Worm (Caenorhabditis elegans) whole organism, L4 larva: ENCODE results near the gene C18H7.1.

Source experiments
- R02D3.7 ChIP-seq: fragments of 150-350 bp; sonication (generic microtip); optimal IDR thresholded peaks from 3 replicates; lab custom pipeline; 2014; ENCODE audit warnings: missing biosample characterization, missing genetic modification characterization
- ceh-82 ChIP-seq: sonication (generic microtip); optimal IDR thresholded peaks from 2 replicates; lab custom pipeline; 2017; ENCODE audit warnings: missing biosample characterization, missing genetic modification characterization
- dpl-1 ChIP-seq: fragments of 150-350 bp; optimal IDR thresholded peaks from 2 replicates; lab custom pipeline; 2014; ENCODE audit warnings: missing biosample characterization, missing genetic modification reagents, missing genetic modification characterization
- dve-1 ChIP-seq: sonication (generic microtip); optimal IDR thresholded peaks from 2 replicates; lab custom pipeline; 2017; ENCODE audit warnings: antibody characterized with exemption, mild to moderate bottlenecking, missing genetic modification characterization, missing compliant biosample characterization; ENCODE audit not compliant: insufficient read depth
- fkh-10 ChIP-seq: fragments of 150-350 bp; optimal IDR thresholded peaks from 2 replicates; lab custom pipeline; 2014; ENCODE audit warnings: missing biosample characterization, missing genetic modification reagents, missing genetic modification characterization
- lin-1 ChIP-seq: fragments of 200-800 bp; sonication (Bioruptor generic); IDR thresholded peaks from 2 replicates; pipeline ENCODE4 v1.3.6; 2022; ENCODE audit warnings: missing genetic modification reagents, missing genetic modification characterization, missing compliant biosample characterization
- lin-39 ChIP-seq: fragments of 150-350 bp; optimal IDR thresholded peaks from 2 replicates; lab custom pipeline; 2014; ENCODE audit warnings: missing biosample characterization, missing genetic modification reagents, missing genetic modification characterization
- lsy-2 ChIP-seq, 2 experiments: fragments of 150-350 bp in 1 of 2; sonication (generic microtip) in 1 of 2; optimal IDR thresholded peaks; 2 replicates each; lab custom pipeline; 2014 to 2017; ENCODE audit warnings: missing biosample characterization in 2 of 2, missing genetic modification characterization in 2 of 2
- mdl-1 ChIP-seq, 2 experiments: fragments of 150-350 bp in 1 of 2; sonication (generic microtip) in 1 of 2; optimal IDR thresholded peaks; 2 replicates each; lab custom pipeline; 2014 to 2017; ENCODE audit warnings: missing biosample characterization in 2 of 2, missing genetic modification characterization in 2 of 2
- nhr-11 ChIP-seq: fragments of 150-350 bp; optimal IDR thresholded peaks from 2 replicates; lab custom pipeline; 2014; ENCODE audit warnings: missing biosample characterization, missing genetic modification characterization
- nhr-237 ChIP-seq: sonication (generic microtip); optimal IDR thresholded peaks from 2 replicates; lab custom pipeline; 2017; ENCODE audit warnings: missing biosample characterization, missing genetic modification characterization
- nhr-28 ChIP-seq: fragments of 150-350 bp; optimal IDR thresholded peaks from 2 replicates; lab custom pipeline; 2014; ENCODE audit warnings: missing biosample characterization, missing genetic modification characterization
- unc-130 ChIP-seq: sonication (generic microtip); optimal IDR thresholded peaks from 2 replicates; lab custom pipeline; 2016; ENCODE audit warnings: missing genetic modification reagents, missing genetic modification characterization, missing compliant biosample characterization
- zip-2 ChIP-seq: fragments of 150-350 bp; optimal IDR thresholded peaks from 2 replicates; lab custom pipeline; 2014; ENCODE audit warnings: missing biosample characterization, missing genetic modification characterization

DNA sequence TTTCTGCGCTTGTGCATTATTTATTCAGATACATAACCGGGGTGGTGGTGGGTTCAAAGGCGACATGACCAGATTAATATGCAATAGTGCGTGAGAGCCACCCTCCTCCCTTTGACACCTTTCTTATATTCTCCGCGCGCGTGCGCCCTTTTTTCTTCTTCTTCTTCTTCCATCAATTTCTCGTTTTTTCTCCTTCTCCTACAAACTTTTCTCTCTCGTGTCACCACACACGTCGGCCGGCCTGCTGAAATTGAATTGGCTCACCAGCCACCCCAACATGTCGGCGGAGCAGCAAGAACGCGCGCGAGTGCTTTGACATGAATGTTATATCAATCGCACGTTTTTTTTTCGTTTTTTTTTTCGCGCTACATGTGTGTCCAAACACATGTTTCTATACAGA lies 44.2 kb downstream of the C18H7.1 start:
- TF ChIP-seq fkh-10 (GFP tag; lab: Kevin White, UChicago) (no peak), dve-1 (tag; lab: Kevin White, UChicago) (no peak), R02D3.7 (tag; lab: Kevin White, UChicago) (no peak), lsy-2 (tag; optimal IDR thresholded peaks at IDR 0.05; lab: Kevin White, UChicago) (peak in 1 of 2 experiments; percentile 31), nhr-237 (no peak), unc-130 (GFP tag; lab: Kevin White, UChicago) (no peak), dpl-1 (no peak), nhr-28 (tag; lab: Kevin White, UChicago) (no peak), lin-39 (tag; lab: Kevin White, UChicago) (no peak), lin-1 (GFP tag; lab: Robert Waterston, UW) (no peak), zip-2 (no peak), mdl-1 (tag; optimal IDR thresholded peaks at IDR 0.05; lab: Kevin White, UChicago) (peak in 1 of 2 experiments; percentile 12), nhr-11 (tag; lab: Kevin White, UChicago) (no peak), ceh-82 (tag; lab: Kevin White, UChicago) (no peak)
